Worm (Caenorhabditis elegans) whole organism, L2 larva: ENCODE data around the gene F41F3.9.

Experiments used
- C34F6.9 ChIP-seq: fragments of 150-350 bp; optimal IDR thresholded peaks from 2 replicates; lab custom pipeline; 2014; ENCODE audit warnings: missing biosample characterization, missing genetic modification characterization
- F13H6.1 ChIP-seq: sonication (generic microtip); optimal IDR thresholded peaks from 2 replicates; lab custom pipeline; 2016; ENCODE audit warnings: missing genetic modification characterization, missing compliant biosample characterization
- Y55F3AM.14 ChIP-seq: fragments of 200-800 bp; sonication (Bioruptor generic); optimal IDR thresholded peaks from 2 replicates; lab custom pipeline; 2018; ENCODE audit warnings: mild to moderate bottlenecking, missing genetic modification characterization, missing compliant biosample characterization
- ceh-82 ChIP-seq: fragments of 150-350 bp; optimal IDR thresholded peaks from 2 replicates; lab custom pipeline; 2014; ENCODE audit warnings: missing biosample characterization, missing genetic modification characterization
- egl-27 ChIP-seq: sonication (generic microtip); optimal IDR thresholded peaks from 3 replicates; lab custom pipeline; 2017; ENCODE audit warnings: missing biosample characterization, missing genetic modification reagents, missing genetic modification characterization
- gmeb-1 ChIP-seq: fragments of 150-350 bp; optimal IDR thresholded peaks from 2 replicates; lab custom pipeline; 2014; ENCODE audit warnings: missing biosample characterization, missing genetic modification characterization
- nhr-11 ChIP-seq: fragments of 150-350 bp; optimal IDR thresholded peaks from 2 replicates; lab custom pipeline; 2014; ENCODE audit warnings: missing biosample characterization, missing genetic modification characterization
- sma-9 ChIP-seq, 2 experiments: fragments of 150-350 bp in 1 of 2; sonication (generic microtip) in 1 of 2; optimal IDR thresholded peaks; 2 replicates each; lab custom pipeline; 2014 to 2016; ENCODE audit warnings: missing genetic modification characterization in 2 of 2, mild to moderate bottlenecking in 1 of 2, missing biosample characterization in 1 of 2, missing compliant biosample characterization in 1 of 2, missing genetic modification reagents in 1 of 2, moderate library complexity in 1 of 2
- unc-62 ChIP-seq: fragments of 150-350 bp; optimal IDR thresholded peaks from 2 replicates; lab custom pipeline; 2014; ENCODE audit warnings: missing biosample characterization, missing genetic modification reagents, missing genetic modification characterization

- TF ChIP-seq C34F6.9 (tag; lab: Kevin White, UChicago) (no peak), gmeb-1 (no peak), Y55F3AM.14 (GFP tag; lab: Kevin White, UChicago) (no peak), ceh-82 (no peak), nhr-11 (no peak), unc-62 (GFP tag; lab: Kevin White, UChicago) (no peak), F13H6.1 (tag; lab: Kevin White, UChicago) (no peak), egl-27 (tag; lab: Kevin White, UChicago) (no peak), sma-9 (GFP tag; optimal IDR thresholded peaks at IDR 0.05; lab: Kevin White, UChicago) (no peak), sma-9 (tag; optimal IDR thresholded peaks at IDR 0.05; lab: Kevin White, UChicago) (no peak)
Observed at ce11 chrV:4667062-4667461, 11.8 kb downstream of the F41F3.9 start.
